Fruit fly (Drosophila melanogaster) whole organism, wandering third instar larva: ENCODE data around the gene Cpr11A.
A peak's percentile ranks its signal among the peaks of the same experiment; 100 is the strongest.

Experiments
- Abd-B ChIP-seq: fragments of >200 bp; optimal IDR thresholded peaks from 2 replicates; lab custom pipeline; 2017; ENCODE audit warnings: missing biosample characterization, missing genetic modification characterization
- CG32264 ChIP-seq: fragments of 200-800 bp; sonication (Bioruptor generic); optimal IDR thresholded peaks from 2 replicates; lab custom pipeline; 2016; ENCODE audit warnings: missing biosample characterization, missing genetic modification characterization
- CG9705 ChIP-seq: fragments of 200-800 bp; sonication (Bioruptor generic); optimal IDR thresholded peaks from 2 replicates; lab custom pipeline; 2018; ENCODE audit warnings: missing biosample characterization, mild to moderate bottlenecking, missing genetic modification characterization
- CrebA ChIP-seq: fragments of 200-800 bp; sonication (Bioruptor generic); optimal IDR thresholded peaks from 2 replicates; lab custom pipeline; 2016; ENCODE audit warnings: missing biosample characterization, mild to moderate bottlenecking, missing genetic modification characterization, borderline replicate concordance
- Dfd ChIP-seq: fragments of >200 bp; optimal IDR thresholded peaks from 2 replicates; lab custom pipeline; 2017; ENCODE audit warnings: missing biosample characterization, missing genetic modification characterization
- Dif ChIP-seq: fragments of 200-275, 200-300 bp; sonication (Bioruptor generic); optimal IDR thresholded peaks from 2 replicates; lab custom pipeline; 2018; ENCODE audit warnings: missing biosample characterization, missing genetic modification characterization; ENCODE audit not compliant: partially characterized antibody
- GATAd ChIP-seq: sonication (Bioruptor generic); optimal IDR thresholded peaks from 2 replicates; lab custom pipeline; 2016; ENCODE audit warnings: missing biosample characterization, missing genetic modification characterization
- HLH106 ChIP-seq: fragments of 200-800 bp; optimal IDR thresholded peaks from 3 replicates; lab custom pipeline; 2019; ENCODE audit warnings: missing biosample characterization, mild to moderate bottlenecking, missing genetic modification characterization, moderate library complexity
- Hnf4 ChIP-seq: fragments of 200-800 bp; sonication (Bioruptor generic); optimal IDR thresholded peaks from 2 replicates; lab custom pipeline; 2016; ENCODE audit warnings: missing biosample characterization, mild to moderate bottlenecking, missing genetic modification characterization
- Hr78 ChIP-seq: fragments of >200 bp; optimal IDR thresholded peaks from 2 replicates; lab custom pipeline; 2017; ENCODE audit warnings: missing biosample characterization, missing genetic modification characterization
- Hr83 ChIP-seq: fragments of 200-300 bp; sonication (Bioruptor generic); optimal IDR thresholded peaks from 2 replicates; lab custom pipeline; 2016; ENCODE audit warnings: missing biosample characterization, mild to moderate bottlenecking, missing genetic modification characterization, moderate library complexity; ENCODE audit not compliant: poor library complexity, severe bottlenecking
- Jra ChIP-seq: sonication (Bioruptor generic); optimal IDR thresholded peaks from 2 replicates; lab custom pipeline; 2016; ENCODE audit warnings: missing biosample characterization, missing genetic modification characterization
- Mio ChIP-seq: sonication (Bioruptor generic); optimal IDR thresholded peaks from 2 replicates; lab custom pipeline; 2016; ENCODE audit warnings: missing biosample characterization, missing genetic modification characterization
- Myc ChIP-seq: fragments of >200 bp; optimal IDR thresholded peaks from 2 replicates; lab custom pipeline; 2017
- N ChIP-seq: fragments of >200 bp; optimal IDR thresholded peaks from 2 replicates; lab custom pipeline; 2018; ENCODE audit warnings: missing biosample characterization, missing external identifiers, missing genetic modification characterization
- OdsH ChIP-seq: fragments of 200-800 bp; sonication (Bioruptor generic); optimal IDR thresholded peaks from 2 replicates; lab custom pipeline; 2016; ENCODE audit warnings: missing biosample characterization, mild to moderate bottlenecking, missing genetic modification characterization
- Rel ChIP-seq, 2 experiments: fragments of 200-800 bp; sonication (Bioruptor generic) in 1 of 2; optimal IDR thresholded peaks; 2 replicates in 1 of 2; 3 replicates in 1 of 2; lab custom pipeline; 2016 to 2019; ENCODE audit warnings: mild to moderate bottlenecking in 2 of 2, missing biosample characterization in 2 of 2, missing genetic modification characterization in 2 of 2, moderate library complexity in 1 of 2
- Sp1 ChIP-seq: fragments of 200-800 bp; sonication (Bioruptor generic); optimal IDR thresholded peaks from 3 replicates; lab custom pipeline; 2019; ENCODE audit warnings: missing biosample characterization, mild to moderate bottlenecking, missing genetic modification characterization, moderate library complexity
- Vsx2 ChIP-seq: fragments of 200-300, 225-300 bp; sonication (Bioruptor generic); optimal IDR thresholded peaks from 2 replicates; lab custom pipeline; 2018; ENCODE audit warnings: missing biosample characterization, missing genetic modification characterization; ENCODE audit not compliant: partially characterized antibody
- br ChIP-seq: fragments of 200-800 bp; sonication (Bioruptor generic); optimal IDR thresholded peaks from 2 replicates; lab custom pipeline; 2016; ENCODE audit warnings: missing biosample characterization, missing genetic modification characterization
- brk ChIP-seq: fragments of 200-800 bp; sonication (Bioruptor generic); optimal IDR thresholded peaks from 2 replicates; lab custom pipeline; 2016; ENCODE audit warnings: missing biosample characterization, mild to moderate bottlenecking, missing genetic modification characterization
- dl ChIP-seq, 2 experiments: fragments of 175-275, 200-275 bp in 1 of 2; fragments of 200-275 bp in 1 of 2; sonication (Bioruptor generic); optimal IDR thresholded peaks; lab custom pipeline; 2018; ENCODE audit warnings: mild to moderate bottlenecking in 2 of 2, missing biosample characterization in 2 of 2, missing genetic modification characterization in 2 of 2, moderate library complexity in 2 of 2; ENCODE audit not compliant: partially characterized antibody in 2 of 2, insufficient read depth in 1 of 2
- dmrt93B ChIP-seq: fragments of 200-800 bp; sonication (Bioruptor generic); optimal IDR thresholded peaks from 2 replicates; lab custom pipeline; 2018; ENCODE audit warnings: missing biosample characterization, mild to moderate bottlenecking, missing genetic modification characterization
- dsf ChIP-seq: sonication (Bioruptor generic); optimal IDR thresholded peaks from 2 replicates; lab custom pipeline; 2016; ENCODE audit warnings: missing biosample characterization, missing genetic modification characterization, borderline replicate concordance
- ey ChIP-seq: fragments of 200-800 bp; sonication (Bioruptor generic); optimal IDR thresholded peaks from 2 replicates; lab custom pipeline; 2016; ENCODE audit warnings: missing biosample characterization, missing genetic modification characterization
- foxo ChIP-seq, 2 experiments: fragments of 200-800 bp; sonication (Bioruptor generic); optimal IDR thresholded peaks; 2 replicates in 1 of 2; 3 replicates in 1 of 2; lab custom pipeline; 2016 to 2017; ENCODE audit warnings: missing biosample characterization in 2 of 2, missing genetic modification characterization in 2 of 2
- fru ChIP-seq: fragments of 200-800 bp; sonication (Bioruptor generic); optimal IDR thresholded peaks from 3 replicates; lab custom pipeline; 2016; ENCODE audit warnings: missing biosample characterization, mild to moderate bottlenecking, missing genetic modification characterization
- h ChIP-seq: fragments of 200-800 bp; sonication (Bioruptor generic); optimal IDR thresholded peaks from 3 replicates; lab custom pipeline; 2016; ENCODE audit warnings: missing biosample characterization, mild to moderate bottlenecking, missing genetic modification characterization
- jim ChIP-seq: fragments of 175-275, 200-325 bp; sonication (Bioruptor generic); optimal IDR thresholded peaks from 2 replicates; lab custom pipeline; 2016; ENCODE audit warnings: missing biosample characterization, mild to moderate bottlenecking, missing genetic modification characterization
- psq ChIP-seq: fragments of 200-800 bp; sonication (Bioruptor generic); optimal IDR thresholded peaks from 3 replicates; lab custom pipeline; 2017; ENCODE audit warnings: missing biosample characterization, mild to moderate bottlenecking, missing genetic modification characterization, moderate library complexity
- rgr ChIP-seq: fragments of 200-800 bp; sonication (Bioruptor generic); optimal IDR thresholded peaks from 3 replicates; lab custom pipeline; 2016; ENCODE audit warnings: missing biosample characterization, mild to moderate bottlenecking, missing genetic modification characterization
- sage ChIP-seq: fragments of 200-800 bp; sonication (Bioruptor generic); optimal IDR thresholded peaks from 2 replicates; lab custom pipeline; 2016; ENCODE audit warnings: missing biosample characterization, mild to moderate bottlenecking, missing genetic modification characterization
- sv ChIP-seq: fragments of 200-800 bp; sonication (Bioruptor generic); optimal IDR thresholded peaks from 3 replicates; lab custom pipeline; 2016; ENCODE audit warnings: missing biosample characterization, missing genetic modification characterization
- tai ChIP-seq: sonication (Bioruptor generic); optimal IDR thresholded peaks from 2 replicates; lab custom pipeline; 2016; ENCODE audit warnings: missing biosample characterization, missing genetic modification characterization
- usp ChIP-seq: fragments of >200 bp; optimal IDR thresholded peaks from 2 replicates; lab custom pipeline; 2017; ENCODE audit warnings: missing biosample characterization, missing genetic modification characterization
- woc ChIP-seq: sonication (Bioruptor generic); optimal IDR thresholded peaks from 2 replicates; lab custom pipeline; 2016; ENCODE audit warnings: missing biosample characterization, mild to moderate bottlenecking, missing genetic modification characterization

Gene Cpr11A

DNA sequence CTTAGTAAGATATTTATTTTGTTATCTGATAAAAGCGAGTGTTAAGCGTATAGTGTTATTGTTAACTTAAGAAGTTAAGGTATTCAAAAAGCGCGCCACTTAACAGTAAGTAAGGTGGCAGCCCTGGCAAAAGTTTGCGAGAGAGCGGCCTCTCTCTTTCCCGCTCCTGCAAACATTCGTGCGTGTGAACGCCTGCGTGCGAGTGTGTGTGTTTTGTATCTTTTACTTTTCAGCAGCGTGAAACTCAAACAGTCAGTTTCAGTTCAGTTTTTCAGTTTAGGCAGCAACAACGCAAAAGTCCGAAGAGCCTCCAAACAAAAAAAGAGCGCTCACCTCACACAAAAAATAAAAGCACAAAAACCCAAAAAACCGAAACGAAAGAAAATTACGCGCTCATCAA, 15.4 kb upstream of the Cpr11A start:
- TF ChIP-seq fru: peak; percentile 64
- TF ChIP-seq psq: no peak
- no peak for TF ChIP-seq Vsx2 (GFP tag; lab: Kevin White, UChicago)
- TF ChIP-seq dmrt93B (GFP tag; lab: Kevin White, UChicago): no peak
- TF ChIP-seq Mio (GFP tag; lab: Kevin White, UChicago): no peak
- no peak for TF ChIP-seq N (GFP tag; lab: Kevin White, UChicago)
- TF ChIP-seq Myc: no peak
- TF ChIP-seq rgr (GFP tag; lab: Kevin White, UChicago): peak; percentile 18
- TF ChIP-seq usp (GFP tag; lab: Kevin White, UChicago): no peak
- TF ChIP-seq Hnf4 (GFP tag; lab: Kevin White, UChicago): no peak
- TF ChIP-seq Hr78 (GFP tag; lab: Kevin White, UChicago): no peak
- no peak for TF ChIP-seq br (GFP tag; lab: Kevin White, UChicago)
- TF ChIP-seq Abd-B: no peak
- no peak for TF ChIP-seq Dfd (GFP tag; lab: Kevin White, UChicago)
- no peak for TF ChIP-seq HLH106
- peak; percentile 9 for TF ChIP-seq Dif (GFP tag; lab: Kevin White, UChicago)
- no peak for TF ChIP-seq GATAd (GFP tag; lab: Kevin White, UChicago)
- TF ChIP-seq dl (GFP tag; optimal IDR thresholded peaks at IDR 0.05; lab: Kevin White, UChicago; ENCODE audit: insufficient read depth in 1 of 2, partially characterized antibody in 2 of 2): peak; percentile 2 to 47
- TF ChIP-seq Jra: peak; percentile 7
- no peak for TF ChIP-seq Sp1 (GFP tag; lab: Kevin White, UChicago)

DNA sequence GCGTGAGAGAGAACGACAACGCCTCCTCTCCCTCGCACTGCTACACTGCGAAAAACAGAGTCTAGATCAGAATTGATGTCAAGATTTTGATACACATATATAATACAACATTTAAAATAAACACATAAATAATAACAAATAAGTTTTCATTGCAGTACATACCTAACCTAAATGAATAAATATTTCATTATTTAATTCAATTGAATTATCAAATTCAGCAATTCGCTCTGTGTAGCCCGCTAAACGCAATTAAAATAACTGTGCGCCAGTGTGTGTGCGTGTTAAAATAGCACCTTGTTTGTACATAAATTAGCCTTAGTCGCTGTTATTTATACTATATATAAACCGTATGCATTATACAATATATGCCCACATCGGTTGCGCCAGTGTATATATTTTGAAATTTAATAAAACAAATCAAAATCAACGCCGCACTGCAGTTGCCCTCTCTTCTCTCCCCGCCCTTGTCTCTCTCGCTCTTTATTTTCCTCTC, 14.5 kb upstream of the Cpr11A start:
- TF ChIP-seq Abd-B (no peak), Hnf4 (GFP tag; lab: Kevin White, UChicago) (peak; percentile 88), dmrt93B (GFP tag; lab: Kevin White, UChicago) (peak; percentile 89), Mio (GFP tag; lab: Kevin White, UChicago) (no peak), woc (GFP tag; lab: Kevin White, UChicago) (peak; percentile 76), CG32264 (GFP tag; lab: Kevin White, UChicago) (peak; percentile 34), CG9705 (peak; percentile 79), OdsH (GFP tag; lab: Kevin White, UChicago) (peak; percentile 94), Hr83 (GFP tag; lab: Kevin White, UChicago) (no peak), Sp1 (GFP tag; lab: Kevin White, UChicago) (peak; percentile 97), sv (GFP tag; lab: Kevin White, UChicago) (peak; percentile 94), rgr (GFP tag; lab: Kevin White, UChicago) (peak; percentile 95), GATAd (GFP tag; lab: Kevin White, UChicago) (peak; percentile 71), foxo (GFP tag; optimal IDR thresholded peaks at IDR 0.05; lab: Kevin White, UChicago) (peak in 1 of 2 experiments; percentile 97), Dif (GFP tag; lab: Kevin White, UChicago) (no peak), jim (GFP tag; lab: Kevin White, UChicago) (no peak), psq (peak; percentile 91), ey (GFP tag; lab: Kevin White, UChicago) (peak; percentile 86), br (GFP tag; lab: Kevin White, UChicago) (peak; percentile 87), Hr78 (GFP tag; lab: Kevin White, UChicago) (no peak), brk (peak; percentile 90), fru (peak; percentile 95), Myc (no peak), Rel (GFP tag; optimal IDR thresholded peaks at IDR 0.05; lab: Kevin White, UChicago) (peak; percentile 91), Rel (tag; optimal IDR thresholded peaks at IDR 0.05; lab: Kevin White, UChicago) (peak; percentile 81), dsf (GFP tag; lab: Kevin White, UChicago) (peak; percentile 77), Jra (peak; percentile 59), h (GFP tag; lab: Kevin White, UChicago) (peak; percentile 95), tai (GFP tag; lab: Kevin White, UChicago) (peak; percentile 83), HLH106 (peak; percentile 97), CrebA (peak; percentile 85), Dfd (GFP tag; lab: Kevin White, UChicago) (peak; percentile 10), sage (peak; percentile 90)
